Worm (Caenorhabditis elegans) whole organism, young adult: ENCODE measurements around the gene let-2.
A peak's percentile ranks its signal among the peaks of the same experiment; 100 is the strongest.

ENCODE experiments used
- B0261.1 ChIP-seq: sonication (generic microtip); optimal IDR thresholded peaks from 2 replicates; lab custom pipeline; 2016; ENCODE audit warnings: mild to moderate bottlenecking, missing genetic modification characterization, moderate library complexity, missing compliant biosample characterization
- C17E4.6 ChIP-seq: fragments of 200-800 bp; sonication (Bioruptor generic); IDR thresholded peaks from 2 replicates; pipeline ENCODE4 v1.3.6; 2022; ENCODE audit warnings: missing genetic modification reagents, missing genetic modification characterization, missing compliant biosample characterization
- K11D2.4 ChIP-seq: fragments of 200-800 bp; sonication (Bioruptor generic); IDR thresholded peaks from 2 replicates; pipeline ENCODE4 v1.3.6; 2022; ENCODE audit warnings: missing genetic modification reagents, missing genetic modification characterization, missing compliant biosample characterization
- K12H6.12 ChIP-seq: fragments of 200-800 bp; sonication (Bioruptor generic); optimal IDR thresholded peaks from 2 replicates; lab custom pipeline; 2018; ENCODE audit warnings: mild to moderate bottlenecking, missing genetic modification characterization, missing compliant biosample characterization
- T26A5.8 ChIP-seq: sonication (generic microtip); optimal IDR thresholded peaks from 2 replicates; lab custom pipeline; 2016; ENCODE audit warnings: missing genetic modification characterization, missing compliant biosample characterization
- Y95B8A.8 ChIP-seq: fragments of 200-800 bp; sonication (Bioruptor generic); IDR thresholded peaks from 2 replicates; pipeline ENCODE4 v1.3.6; 2022; ENCODE audit warnings: missing genetic modification reagents, missing genetic modification characterization, missing compliant biosample characterization
- aptf-3 ChIP-seq: fragments of 200-800 bp; sonication (Bioruptor generic); IDR thresholded peaks from 2 replicates; pipeline ENCODE4 v1.3.6; 2022; ENCODE audit warnings: missing genetic modification characterization, missing compliant biosample characterization
- athp-1 ChIP-seq: sonication (generic microtip); optimal IDR thresholded peaks from 2 replicates; lab custom pipeline; 2017; ENCODE audit warnings: mild to moderate bottlenecking, missing genetic modification characterization, missing compliant biosample characterization
- bed-2 ChIP-seq: fragments of 200-800 bp; sonication (Bioruptor generic); IDR thresholded peaks from 2 replicates; pipeline ENCODE4 v1.3.6; 2022; ENCODE audit warnings: missing genetic modification reagents, missing genetic modification characterization, missing compliant biosample characterization
- ccch-3 ChIP-seq: fragments of 200-800 bp; sonication (Bioruptor generic); optimal IDR thresholded peaks from 2 replicates; lab custom pipeline; 2018; ENCODE audit warnings: mild to moderate bottlenecking, missing genetic modification characterization, missing compliant biosample characterization
- cebp-1 ChIP-seq, 2 experiments: fragments of 200-800 bp in 1 of 2; sonication (Bioruptor generic) in 1 of 2; sonication (generic microtip) in 1 of 2; IDR thresholded peaks in 1 of 2; optimal IDR thresholded peaks in 1 of 2; 2 replicates each; pipeline versions ENCODE4 v1.3.6 to Lab custom; 2017 to 2022; ENCODE audit warnings: missing compliant biosample characterization in 2 of 2, missing genetic modification characterization in 2 of 2, mild to moderate bottlenecking in 1 of 2, missing genetic modification reagents in 1 of 2, moderate library complexity in 1 of 2
- ceh-27 ChIP-seq: fragments of 200-800 bp; sonication (Bioruptor generic); optimal IDR thresholded peaks from 2 replicates; lab custom pipeline; 2018; ENCODE audit warnings: mild to moderate bottlenecking, missing genetic modification characterization, moderate library complexity, missing compliant biosample characterization
- hmg-1.2 ChIP-seq: fragments of 200-800 bp; sonication (Bioruptor generic); IDR thresholded peaks from 2 replicates; pipeline ENCODE4 v1.3.6; 2022; ENCODE audit warnings: missing genetic modification reagents, missing genetic modification characterization, missing compliant biosample characterization
- lag-1 ChIP-seq: fragments of 200-800 bp; sonication (Bioruptor generic); IDR thresholded peaks from 2 replicates; pipeline ENCODE4 v1.3.6; 2022; ENCODE audit warnings: missing genetic modification reagents, missing genetic modification characterization, missing compliant biosample characterization
- lin-40 ChIP-seq: sonication (generic microtip); optimal IDR thresholded peaks from 2 replicates; lab custom pipeline; 2016; ENCODE audit warnings: missing genetic modification characterization, mild to moderate bottlenecking, missing compliant biosample characterization, missing genotype, missing genetic modification reagents
- lir-1 ChIP-seq: fragments of 200-800 bp; sonication (Bioruptor generic); conservative IDR thresholded peaks from 2 replicates; pipeline ENCODE4 v1.3.6; 2022; ENCODE audit warnings: missing genetic modification reagents, missing genetic modification characterization, missing compliant biosample characterization
- lsl-1 ChIP-seq: fragments of 200-800 bp; sonication (Bioruptor generic); optimal IDR thresholded peaks from 2 replicates; lab custom pipeline; 2018; ENCODE audit warnings: mild to moderate bottlenecking, missing genetic modification characterization, moderate library complexity, missing compliant biosample characterization
- madf-3 ChIP-seq: fragments of 200-800 bp; sonication (Bioruptor generic); IDR thresholded peaks from 2 replicates; pipeline ENCODE4 v1.3.6; 2022; ENCODE audit warnings: missing genetic modification reagents, missing genetic modification characterization, missing compliant biosample characterization
- mes-4 ChIP-seq: sonication (generic microtip); optimal IDR thresholded peaks from 2 replicates; lab custom pipeline; 2016; ENCODE audit warnings: missing genotype, missing genetic modification characterization, missing compliant biosample characterization
- mxl-1 ChIP-seq: sonication (generic microtip); optimal IDR thresholded peaks from 2 replicates; lab custom pipeline; 2016; ENCODE audit warnings: missing genetic modification characterization, missing compliant biosample characterization
- nhr-27 ChIP-seq: fragments of 200-800 bp; sonication (Bioruptor generic); optimal IDR thresholded peaks from 2 replicates; lab custom pipeline; 2018; ENCODE audit warnings: mild to moderate bottlenecking, missing genetic modification characterization, moderate library complexity, missing compliant biosample characterization
- nhr-80 ChIP-seq: sonication (generic microtip); optimal IDR thresholded peaks from 2 replicates; lab custom pipeline; 2016; ENCODE audit warnings: missing genetic modification characterization, missing compliant biosample characterization
- nhr-90 ChIP-seq: sonication (generic microtip); optimal IDR thresholded peaks from 2 replicates; lab custom pipeline; 2016; ENCODE audit warnings: missing genotype, mild to moderate bottlenecking, missing genetic modification characterization, missing compliant biosample characterization
- pha-4 ChIP-seq: fragments of 150-350 bp; sonication (generic microtip); optimal IDR thresholded peaks from 2 replicates; lab custom pipeline; 2014; ENCODE audit warnings: missing biosample characterization, missing genetic modification reagents, missing genetic modification characterization
- snpc-3.4 ChIP-seq: sonication (generic microtip); optimal IDR thresholded peaks from 2 replicates; lab custom pipeline; 2017; ENCODE audit warnings: missing genetic modification characterization, mild to moderate bottlenecking, missing compliant biosample characterization, antibody characterized with exemption, moderate library complexity, missing genotype, missing genetic modification reagents
- snpc-4 ChIP-seq, 5 experiments: fragments of 150-350 bp in 1 of 5; sonication (generic microtip) in 4 of 5; optimal IDR thresholded peaks; 2 replicates each; lab custom pipeline; 2014 to 2018; ENCODE audit warnings: missing genetic modification characterization in 5 of 5, missing biosample characterization in 3 of 5, antibody characterized with exemption in 2 of 5, mild to moderate bottlenecking in 2 of 5, missing compliant biosample characterization in 2 of 5, missing genotype in 2 of 5, moderate library complexity in 2 of 5, missing genetic modification reagents in 1 of 5
- tbx-9 ChIP-seq: sonication (generic microtip); optimal IDR thresholded peaks from 2 replicates; lab custom pipeline; 2016; ENCODE audit warnings: borderline replicate concordance, missing genetic modification characterization, inconsistent platforms, missing compliant biosample characterization
- unc-62 ChIP-seq: fragments of 150-350 bp; optimal IDR thresholded peaks from 2 replicates; lab custom pipeline; 2014; ENCODE audit warnings: missing biosample characterization, missing genetic modification reagents, missing genetic modification characterization
- zfh-2 ChIP-seq: fragments of 200-800 bp; sonication (Bioruptor generic); conservative IDR thresholded peaks from 2 replicates; pipeline ENCODE4 v1.3.6; 2022; ENCODE audit warnings: missing genetic modification reagents, missing genetic modification characterization, missing compliant biosample characterization
- zim-3 ChIP-seq: sonication (generic microtip); optimal IDR thresholded peaks from 2 replicates; lab custom pipeline; 2017; ENCODE audit warnings: mild to moderate bottlenecking, missing genetic modification characterization, moderate library complexity, missing compliant biosample characterization

let-2 gene

DNA sequence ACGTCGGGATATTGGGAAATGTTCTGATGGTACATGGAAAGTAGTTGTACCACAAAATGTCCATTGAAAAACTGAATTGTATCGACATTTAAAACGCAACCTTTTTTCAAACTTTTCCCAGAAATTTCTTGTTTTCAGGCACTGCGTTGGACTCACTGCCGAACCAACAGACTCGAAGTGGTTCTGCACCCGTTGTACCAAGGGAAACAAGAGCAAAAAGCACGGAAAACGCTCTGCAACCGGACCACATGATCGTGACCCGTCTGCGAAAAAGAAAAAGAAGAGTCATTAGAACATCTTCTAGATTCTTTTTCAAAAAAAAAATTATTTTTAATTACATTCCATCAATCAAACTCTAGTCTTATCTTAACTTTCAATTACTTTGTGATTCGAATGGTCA lies 43.8 kb downstream of the let-2 start:
- TF ChIP-seq madf-3 (GFP tag; lab: Robert Waterston, UW) (no peak), pha-4 (tag; lab: Kevin White, UChicago) (no peak), lag-1 (no peak), K12H6.12 (tag; lab: Kevin White, UChicago) (no peak), K11D2.4 (GFP tag; lab: Robert Waterston, UW) (no peak), lsl-1 (GFP tag; lab: Kevin White, UChicago) (no peak), unc-62 (no peak), tbx-9 (tag; lab: Kevin White, UChicago) (no peak), ccch-3 (GFP tag; lab: Kevin White, UChicago) (no peak)

DNA sequence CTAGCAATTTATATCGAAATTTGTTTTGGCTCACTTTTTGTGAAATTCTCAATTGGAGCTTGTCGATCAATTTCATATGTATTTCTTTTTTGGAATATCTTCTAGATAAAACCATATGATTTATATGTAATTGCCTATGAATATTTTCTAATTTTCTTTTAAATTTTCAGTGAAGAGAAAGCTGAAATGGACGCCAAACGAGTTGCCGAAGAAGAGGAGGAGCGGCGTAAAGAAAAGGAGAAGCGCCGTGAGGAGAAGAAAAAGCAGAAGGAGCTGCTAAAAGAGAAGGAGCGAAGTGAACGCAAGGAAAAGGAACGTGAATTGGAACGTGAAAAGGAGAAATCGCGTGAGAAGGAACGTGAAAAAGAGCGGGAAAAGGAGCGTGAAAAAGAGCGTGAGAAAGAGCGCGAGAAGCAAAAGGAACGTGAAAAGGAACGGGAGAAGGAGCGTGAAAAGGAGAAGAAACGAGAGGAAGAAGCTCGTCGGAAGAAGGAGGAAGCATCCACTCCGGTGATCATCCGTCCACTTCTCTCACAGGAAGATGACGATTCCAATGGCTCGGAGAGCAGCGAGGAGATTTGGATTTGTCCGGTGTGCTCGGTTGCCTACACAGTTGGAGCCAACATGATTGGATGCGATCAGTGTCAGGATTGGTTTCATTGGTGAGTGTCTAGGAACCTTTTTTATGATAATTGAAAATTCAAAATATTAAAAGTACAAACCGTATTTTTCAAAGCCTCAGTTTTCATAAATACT lies 45.1 kb downstream of the let-2 start:
- TF ChIP-seq T26A5.8 (tag; lab: Kevin White, UChicago) = no peak
- TF ChIP-seq lir-1 (GFP tag; lab: Robert Waterston, UW) = no peak
- TF ChIP-seq hmg-1.2 (GFP tag; lab: Robert Waterston, UW) = no peak
- no peak for TF ChIP-seq C17E4.6 (GFP tag; lab: Robert Waterston, UW)
- no peak for TF ChIP-seq zim-3
- no peak for TF ChIP-seq mes-4 (tag; lab: Kevin White, UChicago)
- TF ChIP-seq athp-1 (tag; lab: Kevin White, UChicago) = no peak
- no peak for TF ChIP-seq B0261.1 (tag; lab: Kevin White, UChicago)

DNA sequence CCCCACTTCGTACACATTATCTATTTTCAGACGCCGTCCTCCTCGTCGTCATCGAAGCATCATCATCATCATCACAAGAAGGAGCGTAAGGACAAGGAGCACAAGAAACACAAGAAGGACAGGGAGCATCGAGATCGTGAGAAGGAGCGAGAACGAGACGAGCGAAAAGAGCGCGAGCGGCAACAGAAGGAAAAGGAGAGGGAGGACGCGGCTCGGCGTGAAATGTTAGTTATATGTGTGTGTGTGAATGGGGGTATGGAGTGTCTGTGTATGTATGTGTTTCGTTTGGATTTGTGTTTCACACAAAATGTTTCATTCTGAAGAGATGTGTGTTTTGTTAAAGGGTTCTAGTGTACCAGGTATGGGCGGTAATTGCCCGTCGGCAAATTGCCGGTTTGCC lies 46.9 kb downstream of the let-2 start:
- TF ChIP-seq T26A5.8 (tag; lab: Kevin White, UChicago) (no peak), bed-2 (GFP tag; lab: Robert Waterston, UW) (no peak), aptf-3 (GFP tag; lab: Robert Waterston, UW) (no peak), pha-4 (tag; lab: Kevin White, UChicago) (no peak), nhr-80 (tag; lab: Kevin White, UChicago) (peak; percentile 9), cebp-1 (GFP tag; IDR thresholded peaks at IDR 0.05; lab: Robert Waterston, UW) (no peak), cebp-1 (tag; optimal IDR thresholded peaks at IDR 0.05; lab: Kevin White, UChicago) (no peak), nhr-27 (tag; lab: Kevin White, UChicago) (no peak), snpc-3.4 (tag; lab: Kevin White, UChicago) (no peak), zfh-2 (GFP tag; lab: Robert Waterston, UW) (peak; percentile 32; the same call in 1 of the 2 replicates), ceh-27 (GFP tag; lab: Kevin White, UChicago) (peak; percentile 2)

DNA sequence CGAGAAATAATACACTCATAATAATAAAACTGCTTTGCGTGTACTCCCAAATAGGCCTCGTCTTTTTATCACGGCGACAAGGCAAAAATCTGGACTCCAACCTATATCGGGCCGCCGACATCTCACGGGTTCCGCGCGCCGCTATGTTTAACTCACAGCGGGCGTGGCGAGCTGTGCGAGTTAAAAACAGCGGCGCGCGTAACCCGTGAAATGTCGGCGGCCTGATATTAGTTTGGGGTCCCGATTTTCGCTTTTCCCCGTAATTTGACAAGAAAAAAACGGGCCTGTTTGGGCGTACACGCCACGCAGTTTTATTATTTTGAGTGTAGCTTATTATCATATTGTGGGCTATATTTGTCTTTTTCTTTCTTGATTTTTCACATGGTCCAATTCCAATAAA lies 47.3 kb downstream of the let-2 start:
- TF ChIP-seq snpc-4 (GFP tag; optimal IDR thresholded peaks at IDR 0.05; lab: Kevin White, UChicago) (peak; percentile 37), snpc-4 (tag; optimal IDR thresholded peaks at IDR 0.05; lab: Kevin White, UChicago) (peak; percentile 18 to 93 (median 82)), hmg-1.2 (GFP tag; lab: Robert Waterston, UW) (peak; percentile 51; the same call in 1 of the 2 replicates), mxl-1 (tag; lab: Kevin White, UChicago) (no peak), nhr-90 (no peak), Y95B8A.8 (GFP tag; lab: Robert Waterston, UW) (no peak), lin-40 (tag; lab: Kevin White, UChicago) (no peak)
- TF ChIP-seq, all 124 proteins: peak for 2
